Worm (Caenorhabditis elegans) whole organism, young adult: ENCODE data around the gene fbxb-103.

ENCODE experiments used
- B0336.3 ChIP-seq: fragments of 200-800 bp; sonication (Bioruptor generic); IDR thresholded peaks from 2 replicates; pipeline ENCODE4 v1.3.6; 2022; ENCODE audit warnings: missing genetic modification characterization, missing compliant biosample characterization
- ama-1 ChIP-seq, 3 experiments: fragments of 150-350 bp in 1 of 3; sonication (generic microtip) in 2 of 3; optimal IDR thresholded peaks; 2 replicates each; lab custom pipeline; 2014 to 2018; ENCODE audit warnings: missing biosample characterization in 2 of 3, missing genetic modification characterization in 2 of 3, missing genetic modification reagents in 2 of 3
- ceh-91 ChIP-seq: fragments of 200-800 bp; sonication (Bioruptor generic); IDR thresholded peaks from 2 replicates; pipeline ENCODE4 v1.3.6; 2022; ENCODE audit warnings: missing genetic modification reagents, missing genetic modification characterization, missing compliant biosample characterization
- lag-1 ChIP-seq: fragments of 200-800 bp; sonication (Bioruptor generic); IDR thresholded peaks from 2 replicates; pipeline ENCODE4 v1.3.6; 2022; ENCODE audit warnings: missing genetic modification reagents, missing genetic modification characterization, missing compliant biosample characterization
- madf-10 ChIP-seq: sonication (generic microtip); optimal IDR thresholded peaks from 2 replicates; lab custom pipeline; 2016; ENCODE audit warnings: mild to moderate bottlenecking, missing genetic modification characterization, missing compliant biosample characterization
- snpc-1.1 ChIP-seq: sonication (generic microtip); optimal IDR thresholded peaks from 2 replicates; lab custom pipeline; 2017; ENCODE audit warnings: missing genetic modification characterization, mild to moderate bottlenecking, missing compliant biosample characterization, antibody characterized with exemption, moderate library complexity, missing genotype, missing genetic modification reagents; ENCODE audit not compliant: insufficient read depth

ce11 chrII:3952368-3952767 is 45.4 kb downstream of the fbxb-103 start:
- TF ChIP-seq snpc-1.1 (tag; lab: Kevin White, UChicago), result no peak
- TF ChIP-seq ama-1 (optimal IDR thresholded peaks at IDR 0.05; lab: Kevin White, UChicago), result no peak
- no peak for TF ChIP-seq ama-1 (GFP tag; optimal IDR thresholded peaks at IDR 0.05; lab: Kevin White, UChicago)
- TF ChIP-seq ceh-91, result no peak
- no peak for TF ChIP-seq B0336.3 (GFP tag; lab: Robert Waterston, UW)
- no peak for TF ChIP-seq madf-10 (tag; lab: Kevin White, UChicago)
- TF ChIP-seq lag-1 (GFP tag; lab: Robert Waterston, UW), result no peak
